Fruit fly (Drosophila melanogaster) whole organism, adult: ENCODE results near the gene betaNACtes1.

Source experiments
- CG11617 ChIP-seq: fragments of 200-800 bp; sonication (Bioruptor generic); optimal IDR thresholded peaks from 2 replicates; lab custom pipeline; 2017; ENCODE audit warnings: mild to moderate bottlenecking, missing biosample characterization, missing genetic modification reagents, missing genetic modification characterization
- CG12768 ChIP-seq: fragments of 200-800 bp; sonication (Bioruptor generic); optimal IDR thresholded peaks from 2 replicates; lab custom pipeline; 2017; ENCODE audit warnings: missing biosample characterization, missing genetic modification characterization, mild to moderate bottlenecking, moderate library complexity, missing genetic modification reagents
- CG14711 ChIP-seq: fragments of 200-800 bp; sonication (Bioruptor generic); optimal IDR thresholded peaks from 2 replicates; lab custom pipeline; 2018; ENCODE audit warnings: missing biosample characterization, mild to moderate bottlenecking, missing genetic modification characterization, moderate library complexity
- CG1620 ChIP-seq: fragments of 200-800 bp; sonication (Bioruptor generic); optimal IDR thresholded peaks from 2 replicates; lab custom pipeline; 2016; ENCODE audit warnings: missing biosample characterization, missing genetic modification characterization
- CG33017 ChIP-seq: fragments of 200-800 bp; sonication (Bioruptor generic); optimal IDR thresholded peaks from 2 replicates; lab custom pipeline; 2018; ENCODE audit warnings: missing biosample characterization, mild to moderate bottlenecking, missing genetic modification characterization, moderate library complexity
- CG5204 ChIP-seq: fragments of 200-800 bp; sonication (Bioruptor generic); optimal IDR thresholded peaks from 2 replicates; lab custom pipeline; 2016; ENCODE audit warnings: missing biosample characterization, missing genetic modification characterization
- CG7045 ChIP-seq: fragments of 200-800 bp; sonication (Bioruptor generic); optimal IDR thresholded peaks from 2 replicates; lab custom pipeline; 2017; ENCODE audit warnings: missing biosample characterization, mild to moderate bottlenecking, missing genetic modification characterization
- CG7101 ChIP-seq: fragments of 200-800 bp; sonication (Bioruptor generic); optimal IDR thresholded peaks from 2 replicates; lab custom pipeline; 2018; ENCODE audit warnings: missing biosample characterization, mild to moderate bottlenecking, missing genetic modification characterization, moderate library complexity
- Clk ChIP-seq: fragments of 200-800 bp; sonication (Bioruptor generic); optimal IDR thresholded peaks from 2 replicates; lab custom pipeline; 2017; ENCODE audit warnings: missing biosample characterization, missing genetic modification characterization
- Crg-1 ChIP-seq: fragments of 200-800 bp; sonication (Bioruptor generic); optimal IDR thresholded peaks from 2 replicates; lab custom pipeline; 2016; ENCODE audit warnings: missing biosample characterization, missing genetic modification characterization
- Hr96 ChIP-seq: fragments of 200-800 bp; sonication (Bioruptor generic); optimal IDR thresholded peaks from 2 replicates; lab custom pipeline; 2016; ENCODE audit warnings: missing biosample characterization, missing genetic modification characterization
- Mnt ChIP-seq: fragments of 200-800 bp; sonication (Bioruptor generic); optimal IDR thresholded peaks from 2 replicates; lab custom pipeline; 2016; ENCODE audit warnings: missing biosample characterization, mild to moderate bottlenecking, missing genetic modification characterization
- bab1 ChIP-seq: fragments of 200-800 bp; sonication (Bioruptor generic); optimal IDR thresholded peaks from 3 replicates; lab custom pipeline; 2019; ENCODE audit warnings: missing biosample characterization, mild to moderate bottlenecking, missing genetic modification characterization, moderate library complexity
- cic ChIP-seq: fragments of 200-800 bp; sonication (Bioruptor generic); optimal IDR thresholded peaks from 2 replicates; lab custom pipeline; 2017; ENCODE audit warnings: missing biosample characterization, mild to moderate bottlenecking, missing genetic modification characterization, moderate library complexity
- cnc ChIP-seq, 2 experiments: fragments of >200 bp; optimal IDR thresholded peaks; 2 replicates each; lab custom pipeline; 2017
- kay ChIP-seq: fragments of 200-800 bp; sonication (Bioruptor generic); peaks from one replicate; lab custom pipeline; 2016; ENCODE audit warnings: missing biosample characterization, missing genetic modification characterization, borderline replicate concordance
- ovo ChIP-seq: fragments of 200-800 bp; sonication (Bioruptor generic); optimal IDR thresholded peaks from 2 replicates; lab custom pipeline; 2016; ENCODE audit warnings: missing biosample characterization, missing genetic modification characterization
- pad ChIP-seq: fragments of 200-800 bp; sonication (Bioruptor generic); optimal IDR thresholded peaks from 3 replicates; lab custom pipeline; 2017; ENCODE audit warnings: missing biosample characterization, missing genetic modification characterization, mild to moderate bottlenecking, moderate library complexity, missing genetic modification reagents
- tj ChIP-seq: fragments of 200-800 bp; sonication (Bioruptor generic); optimal IDR thresholded peaks from 3 replicates; lab custom pipeline; 2017; ENCODE audit warnings: missing biosample characterization, mild to moderate bottlenecking, missing genetic modification characterization, moderate library complexity
- toe ChIP-seq: fragments of 200-800 bp; sonication (Bioruptor generic); optimal IDR thresholded peaks from 2 replicates; lab custom pipeline; 2016; ENCODE audit warnings: missing biosample characterization, missing genetic modification characterization

The betaNACtes1 gene

dm6 chrX:14172524-14172923, at the start of gene betaNACtes1:
Gene betaNACtes1, minus strand, starts transcription at chrX:14172624.
- TF ChIP-seq cic (GFP tag; lab: Kevin White, UChicago), result no peak
- no peak for TF ChIP-seq CG7045 (GFP tag; lab: Kevin White, UChicago)
- TF ChIP-seq kay (GFP tag; lab: Kevin White, UChicago), result no peak
- TF ChIP-seq toe (GFP tag; lab: Kevin White, UChicago), result no peak
- no peak for TF ChIP-seq CG1620 (GFP tag; lab: Kevin White, UChicago)
- TF ChIP-seq CG33017 (tag; lab: Kevin White, UChicago), result no peak
- no peak for TF ChIP-seq cnc (optimal IDR thresholded peaks at IDR 0.05; lab: Kevin White, UChicago)
- TF ChIP-seq Hr96, result no peak
- TF ChIP-seq Crg-1 (GFP tag; lab: Kevin White, UChicago), result no peak
- TF ChIP-seq CG5204, result no peak

dm6 chrX:14221995-14222394, 49.6 kb upstream of the betaNACtes1 start:
- TF ChIP-seq CG1620 (GFP tag; lab: Kevin White, UChicago) (no peak), tj (peak; percentile 6), cnc (optimal IDR thresholded peaks at IDR 0.05; lab: Kevin White, UChicago) (no peak), Hr96 (no peak), kay (GFP tag; lab: Kevin White, UChicago) (no peak)

- TF ChIP-seq bab1 (GFP tag; lab: Kevin White, UChicago), result peak; percentile 9
- peak; percentile 94 for TF ChIP-seq ovo
- TF ChIP-seq CG7101, result no peak
- TF ChIP-seq pad (GFP tag; lab: Kevin White, UChicago), result peak; percentile 51
Measured at dm6 chrX:14221182-14221581, 48.8 kb upstream of the betaNACtes1 start.

- peak; percentile 40 for TF ChIP-seq CG12768 (GFP tag; lab: Kevin White, UChicago)
- no peak for TF ChIP-seq cic (GFP tag; lab: Kevin White, UChicago)
- peak; percentile 29 for TF ChIP-seq toe (GFP tag; lab: Kevin White, UChicago)
- TF ChIP-seq CG5204, result no peak
- peak; percentile 83 for TF ChIP-seq CG7101
- peak; percentile 86 for TF ChIP-seq CG14711 (tag; lab: Kevin White, UChicago)
- TF ChIP-seq bab1 (GFP tag; lab: Kevin White, UChicago), result peak; percentile 92
- peak; percentile 71 for TF ChIP-seq CG7045 (GFP tag; lab: Kevin White, UChicago)
- no peak for TF ChIP-seq kay (GFP tag; lab: Kevin White, UChicago)
- peak; percentile 4 for TF ChIP-seq Hr96
- peak; percentile 68 for TF ChIP-seq CG11617 (GFP tag; lab: Kevin White, UChicago)
- peak; percentile 38 for TF ChIP-seq CG1620 (GFP tag; lab: Kevin White, UChicago)
- peak; percentile 23 for TF ChIP-seq tj
- TF ChIP-seq Mnt (GFP tag; lab: Kevin White, UChicago), result no peak
- peak; percentile 52 for TF ChIP-seq pad (GFP tag; lab: Kevin White, UChicago)
- TF ChIP-seq CG33017 (tag; lab: Kevin White, UChicago), result peak; percentile 65
- no peak for TF ChIP-seq cnc (optimal IDR thresholded peaks at IDR 0.05; lab: Kevin White, UChicago)
Measured at dm6 chrX:14218045-14218483, 45.6 kb upstream of the betaNACtes1 start.

- TF ChIP-seq Mnt (GFP tag; lab: Kevin White, UChicago) (no peak), tj (no peak), ovo (no peak), cic (GFP tag; lab: Kevin White, UChicago) (no peak), CG14711 (tag; lab: Kevin White, UChicago) (no peak), kay (GFP tag; lab: Kevin White, UChicago) (no peak), CG7101 (no peak), toe (GFP tag; lab: Kevin White, UChicago) (no peak), Crg-1 (GFP tag; lab: Kevin White, UChicago) (no peak), pad (GFP tag; lab: Kevin White, UChicago) (no peak), CG1620 (GFP tag; lab: Kevin White, UChicago) (no peak)
Measured at dm6 chrX:14216844-14217243, 44.4 kb upstream of the betaNACtes1 start.

- TF ChIP-seq cnc (optimal IDR thresholded peaks at IDR 0.05; lab: Kevin White, UChicago) (no peak), CG7045 (GFP tag; lab: Kevin White, UChicago) (no peak), CG7101 (no peak), CG5204 (no peak), Mnt (GFP tag; lab: Kevin White, UChicago) (no peak), bab1 (GFP tag; lab: Kevin White, UChicago) (no peak), CG12768 (GFP tag; lab: Kevin White, UChicago) (no peak), CG11617 (GFP tag; lab: Kevin White, UChicago) (no peak), pad (GFP tag; lab: Kevin White, UChicago) (no peak), toe (GFP tag; lab: Kevin White, UChicago) (no peak), Hr96 (no peak), Crg-1 (GFP tag; lab: Kevin White, UChicago) (no peak), Clk (GFP tag; lab: Kevin White, UChicago) (no peak), CG14711 (tag; lab: Kevin White, UChicago) (no peak), CG33017 (tag; lab: Kevin White, UChicago) (no peak)
Measured at dm6 chrX:14215834-14216233, 43.4 kb upstream of the betaNACtes1 start.
